Worm (Caenorhabditis elegans) whole organism, young adult: Measurements from ENCODE around the gene xtr-1.

Source experiments
- B0261.1 ChIP-seq: sonication (generic microtip); optimal IDR thresholded peaks from 2 replicates; lab custom pipeline; 2016; ENCODE audit warnings: mild to moderate bottlenecking, missing genetic modification characterization, moderate library complexity, missing compliant biosample characterization
- B0336.3 ChIP-seq: fragments of 200-800 bp; sonication (Bioruptor generic); IDR thresholded peaks from 2 replicates; pipeline ENCODE4 v1.3.6; 2022; ENCODE audit warnings: missing genetic modification characterization, missing compliant biosample characterization
- C06A6.2 ChIP-seq: fragments of 200-800 bp; sonication (Bioruptor generic); conservative IDR thresholded peaks from 2 replicates; pipeline ENCODE4 v1.3.6; 2022; ENCODE audit warnings: missing genetic modification characterization, missing compliant biosample characterization
- D2030.7 ChIP-seq: fragments of 200-800 bp; sonication (Bioruptor generic); IDR thresholded peaks from 2 replicates; pipeline ENCODE4 v1.3.6; 2022; ENCODE audit warnings: missing genetic modification reagents, missing genetic modification characterization, missing compliant biosample characterization
- F10E7.11 ChIP-seq: sonication (generic microtip); optimal IDR thresholded peaks from 2 replicates; lab custom pipeline; 2017; ENCODE audit warnings: mild to moderate bottlenecking, missing genetic modification characterization, moderate library complexity, missing compliant biosample characterization
- F39B2.1 ChIP-seq: fragments of 200-800 bp; sonication (Bioruptor generic); IDR thresholded peaks from 2 replicates; pipeline ENCODE4 v1.3.6; 2022; ENCODE audit warnings: missing genetic modification reagents, missing genetic modification characterization, missing compliant biosample characterization
- F55B11.4 ChIP-seq: sonication (generic microtip); optimal IDR thresholded peaks from 2 replicates; lab custom pipeline; 2016; ENCODE audit warnings: missing compliant biosample characterization, missing genetic modification characterization, borderline replicate concordance; ENCODE audit not compliant: insufficient read depth
- F57A8.1 ChIP-seq: fragments of 200-800 bp; sonication (Bioruptor generic); optimal IDR thresholded peaks from 2 replicates; lab custom pipeline; 2018; ENCODE audit warnings: mild to moderate bottlenecking, missing genetic modification characterization, moderate library complexity, missing compliant biosample characterization
- Y56A3A.18 ChIP-seq: fragments of 200-800 bp; sonication (Bioruptor generic); IDR thresholded peaks from 2 replicates; pipeline ENCODE4 v1.3.6; 2022; ENCODE audit warnings: missing genetic modification reagents, missing genetic modification characterization, missing compliant biosample characterization
- Y79H2A.3 ChIP-seq: fragments of 200-800 bp; sonication (Bioruptor generic); conservative IDR thresholded peaks from 2 replicates; pipeline ENCODE4 v1.3.6; 2022; ENCODE audit warnings: missing genetic modification reagents, missing genetic modification characterization, missing compliant biosample characterization
- Y95B8A.8 ChIP-seq: fragments of 200-800 bp; sonication (Bioruptor generic); IDR thresholded peaks from 2 replicates; pipeline ENCODE4 v1.3.6; 2022; ENCODE audit warnings: missing genetic modification reagents, missing genetic modification characterization, missing compliant biosample characterization
- aptf-2 ChIP-seq: fragments of 200-800 bp; sonication (Bioruptor generic); conservative IDR thresholded peaks from 2 replicates; pipeline ENCODE4 v1.3.6; 2022; ENCODE audit warnings: missing genetic modification reagents, missing genetic modification characterization, missing compliant biosample characterization
- aptf-3 ChIP-seq: fragments of 200-800 bp; sonication (Bioruptor generic); IDR thresholded peaks from 2 replicates; pipeline ENCODE4 v1.3.6; 2022; ENCODE audit warnings: missing genetic modification characterization, missing compliant biosample characterization
- attf-6 ChIP-seq: fragments of 200-800 bp; sonication (Bioruptor generic); IDR thresholded peaks from 2 replicates; pipeline ENCODE4 v1.3.6; 2022; ENCODE audit warnings: missing genetic modification reagents, missing genetic modification characterization, missing compliant biosample characterization
- ccch-3 ChIP-seq: fragments of 200-800 bp; sonication (Bioruptor generic); optimal IDR thresholded peaks from 2 replicates; lab custom pipeline; 2018; ENCODE audit warnings: mild to moderate bottlenecking, missing genetic modification characterization, missing compliant biosample characterization
- cebp-1 ChIP-seq, 2 experiments: fragments of 200-800 bp in 1 of 2; sonication (Bioruptor generic) in 1 of 2; sonication (generic microtip) in 1 of 2; IDR thresholded peaks in 1 of 2; optimal IDR thresholded peaks in 1 of 2; 2 replicates each; pipeline versions ENCODE4 v1.3.6 to Lab custom; 2017 to 2022; ENCODE audit warnings: missing compliant biosample characterization in 2 of 2, missing genetic modification characterization in 2 of 2, mild to moderate bottlenecking in 1 of 2, missing genetic modification reagents in 1 of 2, moderate library complexity in 1 of 2
- ceh-58 ChIP-seq: fragments of 200-800 bp; sonication (Bioruptor generic); IDR thresholded peaks from 2 replicates; pipeline ENCODE4 v1.3.6; 2022; ENCODE audit warnings: missing genetic modification characterization, missing compliant biosample characterization
- chd-7 ChIP-seq: sonication (generic microtip); optimal IDR thresholded peaks from 2 replicates; lab custom pipeline; 2016; ENCODE audit warnings: mild to moderate bottlenecking, missing genetic modification characterization, moderate library complexity, missing compliant biosample characterization
- die-1 ChIP-seq: sonication (generic microtip); optimal IDR thresholded peaks from 2 replicates; lab custom pipeline; 2016; ENCODE audit warnings: missing genotype, mild to moderate bottlenecking, missing genetic modification characterization, missing compliant biosample characterization
- dpl-1 ChIP-seq: fragments of 150-350 bp; optimal IDR thresholded peaks from 2 replicates; lab custom pipeline; 2014; ENCODE audit warnings: missing biosample characterization, missing genetic modification reagents, missing genetic modification characterization
- egl-18 ChIP-seq: fragments of 200-800 bp; sonication (Bioruptor generic); IDR thresholded peaks from 2 replicates; pipeline ENCODE4 v1.3.6; 2022; ENCODE audit warnings: missing genetic modification reagents, missing genetic modification characterization, missing compliant biosample characterization
- egrh-3 ChIP-seq: fragments of 200-800 bp; sonication (Bioruptor generic); IDR thresholded peaks from 2 replicates; pipeline ENCODE4 v1.3.6; 2022; ENCODE audit warnings: missing genetic modification reagents, missing genetic modification characterization, missing compliant biosample characterization
- fkh-3 ChIP-seq: sonication (generic microtip); optimal IDR thresholded peaks from 2 replicates; lab custom pipeline; 2016; ENCODE audit warnings: mild to moderate bottlenecking, missing genetic modification characterization, missing compliant biosample characterization
- gei-17 ChIP-seq: fragments of 200-800 bp; sonication (Bioruptor generic); optimal IDR thresholded peaks from 2 replicates; lab custom pipeline; 2018; ENCODE audit warnings: mild to moderate bottlenecking, missing genetic modification characterization, missing compliant biosample characterization
- him-1 ChIP-seq: sonication (generic microtip); optimal IDR thresholded peaks from 2 replicates; lab custom pipeline; 2016; ENCODE audit warnings: missing genotype, missing genetic modification reagents, missing genetic modification characterization, missing compliant biosample characterization
- hlh-26 ChIP-seq: fragments of 200-800 bp; sonication (Bioruptor generic); conservative IDR thresholded peaks from 2 replicates; pipeline ENCODE4 v1.3.6; 2022; ENCODE audit warnings: missing genetic modification reagents, missing genetic modification characterization, missing compliant biosample characterization
- hrde-1 ChIP-seq: sonication (generic microtip); optimal IDR thresholded peaks from 2 replicates; lab custom pipeline; 2016; ENCODE audit warnings: missing genetic modification characterization, mild to moderate bottlenecking, missing compliant biosample characterization, moderate library complexity, missing genotype, missing genetic modification reagents, borderline replicate concordance
- let-526 ChIP-seq: fragments of 200-800 bp; sonication (Bioruptor generic); IDR thresholded peaks from 2 replicates; pipeline ENCODE4 v1.3.6; 2022; ENCODE audit warnings: missing genetic modification reagents, missing genetic modification characterization, missing compliant biosample characterization
- lin-35 ChIP-seq, 3 experiments: fragments of 150-350 bp in 2 of 3; sonication (generic microtip) in 1 of 3; optimal IDR thresholded peaks; 2 replicates each; lab custom pipeline; 2014 to 2018; ENCODE audit warnings: missing biosample characterization in 3 of 3, missing genetic modification characterization in 3 of 3, missing genetic modification reagents in 3 of 3
- lsl-1 ChIP-seq: fragments of 200-800 bp; sonication (Bioruptor generic); optimal IDR thresholded peaks from 2 replicates; lab custom pipeline; 2018; ENCODE audit warnings: mild to moderate bottlenecking, missing genetic modification characterization, moderate library complexity, missing compliant biosample characterization
- madf-10 ChIP-seq: sonication (generic microtip); optimal IDR thresholded peaks from 2 replicates; lab custom pipeline; 2016; ENCODE audit warnings: mild to moderate bottlenecking, missing genetic modification characterization, missing compliant biosample characterization
- madf-3 ChIP-seq: fragments of 200-800 bp; sonication (Bioruptor generic); IDR thresholded peaks from 2 replicates; pipeline ENCODE4 v1.3.6; 2022; ENCODE audit warnings: missing genetic modification reagents, missing genetic modification characterization, missing compliant biosample characterization
- nfya-2 ChIP-seq: fragments of 200-800 bp; sonication (Bioruptor generic); IDR thresholded peaks from 2 replicates; pipeline ENCODE4 v1.3.6; 2022; ENCODE audit warnings: missing genetic modification reagents, missing genetic modification characterization, missing compliant biosample characterization
- nfyb-1 ChIP-seq: fragments of 200-800 bp; sonication (Bioruptor generic); IDR thresholded peaks from 2 replicates; pipeline ENCODE4 v1.3.6; 2022; ENCODE audit warnings: missing genetic modification reagents, missing genetic modification characterization, missing compliant biosample characterization
- nhr-179 ChIP-seq: sonication (generic microtip); optimal IDR thresholded peaks from 2 replicates; lab custom pipeline; 2016; ENCODE audit warnings: mild to moderate bottlenecking, missing genetic modification characterization, missing compliant biosample characterization
- nhr-27 ChIP-seq: fragments of 200-800 bp; sonication (Bioruptor generic); optimal IDR thresholded peaks from 2 replicates; lab custom pipeline; 2018; ENCODE audit warnings: mild to moderate bottlenecking, missing genetic modification characterization, moderate library complexity, missing compliant biosample characterization
- nhr-90 ChIP-seq: sonication (generic microtip); optimal IDR thresholded peaks from 2 replicates; lab custom pipeline; 2016; ENCODE audit warnings: missing genotype, mild to moderate bottlenecking, missing genetic modification characterization, missing compliant biosample characterization
- rec-8 ChIP-seq, 2 experiments: sonication (generic microtip); optimal IDR thresholded peaks; 2 replicates each; lab custom pipeline; 2016; ENCODE audit warnings: mild to moderate bottlenecking in 2 of 2, missing genetic modification characterization in 2 of 2, missing genetic modification reagents in 2 of 2, missing genotype in 2 of 2, missing biosample characterization in 1 of 2, missing compliant biosample characterization in 1 of 2, moderate library complexity in 1 of 2
- sea-2 ChIP-seq: fragments of 200-800 bp; sonication (Bioruptor generic); IDR thresholded peaks from 2 replicates; pipeline ENCODE4 v1.3.6; 2022; ENCODE audit warnings: missing genetic modification characterization, missing compliant biosample characterization
- snpc-4 ChIP-seq, 5 experiments: fragments of 150-350 bp in 1 of 5; sonication (generic microtip) in 4 of 5; optimal IDR thresholded peaks; 2 replicates each; lab custom pipeline; 2014 to 2018; ENCODE audit warnings: missing genetic modification characterization in 5 of 5, missing biosample characterization in 3 of 5, antibody characterized with exemption in 2 of 5, mild to moderate bottlenecking in 2 of 5, missing compliant biosample characterization in 2 of 5, missing genotype in 2 of 5, moderate library complexity in 2 of 5, missing genetic modification reagents in 1 of 5
- tbp1 ChIP-seq: fragments of 200-800 bp; sonication (Bioruptor generic); optimal IDR thresholded peaks from 2 replicates; lab custom pipeline; 2018; ENCODE audit warnings: mild to moderate bottlenecking, missing genetic modification characterization, missing compliant biosample characterization
- tbx-9 ChIP-seq: sonication (generic microtip); optimal IDR thresholded peaks from 2 replicates; lab custom pipeline; 2016; ENCODE audit warnings: borderline replicate concordance, missing genetic modification characterization, inconsistent platforms, missing compliant biosample characterization
- zim-3 ChIP-seq: sonication (generic microtip); optimal IDR thresholded peaks from 2 replicates; lab custom pipeline; 2017; ENCODE audit warnings: mild to moderate bottlenecking, missing genetic modification characterization, moderate library complexity, missing compliant biosample characterization
- ztf-25 ChIP-seq: fragments of 200-800 bp; sonication (Bioruptor generic); IDR thresholded peaks from 2 replicates; pipeline ENCODE4 v1.3.6; 2022; ENCODE audit warnings: missing genetic modification reagents, missing genetic modification characterization, missing compliant biosample characterization
- ztf-26 ChIP-seq: sonication (generic microtip); optimal IDR thresholded peaks from 2 replicates; lab custom pipeline; 2017; ENCODE audit warnings: missing genetic modification characterization, missing compliant biosample characterization
- ztf-3 ChIP-seq: fragments of 200-800 bp; sonication (Bioruptor generic); optimal IDR thresholded peaks from 2 replicates; lab custom pipeline; 2018; ENCODE audit warnings: mild to moderate bottlenecking, missing genetic modification characterization, missing compliant biosample characterization

xtr-1 gene

DNA sequence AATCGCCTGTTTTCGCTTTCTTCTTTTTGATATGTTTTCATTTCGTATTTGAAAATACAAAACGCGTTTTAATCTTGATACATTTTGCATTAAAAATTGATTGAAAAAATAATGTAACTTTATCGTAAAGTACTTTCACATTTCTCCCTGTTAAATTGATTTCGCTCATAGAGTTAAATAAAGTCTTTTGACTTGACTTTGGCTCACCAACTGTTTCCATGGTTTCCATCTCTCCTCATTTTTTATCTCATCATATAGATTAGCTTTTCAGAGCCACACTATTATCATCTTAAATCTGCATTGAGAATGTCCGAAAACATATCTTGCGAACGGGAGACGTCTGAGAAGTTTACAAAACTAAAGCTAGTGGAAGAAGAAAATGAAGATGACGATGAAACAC lies 10.7 kb downstream of the xtr-1 start, which contains the start of gene F54F7.10:
Gene F54F7.10 (plus strand): TSS at position 301 of the 400 bp plus-strand sequence.
- TF ChIP-seq hrde-1 (tag; lab: Kevin White, UChicago) (no peak), F57A8.1 (no peak), Y56A3A.18 (no peak), aptf-3 (GFP tag; lab: Robert Waterston, UW) (no peak), nhr-179 (tag; lab: Kevin White, UChicago) (no peak), fkh-3 (no peak), snpc-4 (GFP tag; optimal IDR thresholded peaks at IDR 0.05; lab: Kevin White, UChicago) (no peak), snpc-4 (tag; optimal IDR thresholded peaks at IDR 0.05; lab: Kevin White, UChicago) (no peak), die-1 (tag; lab: Kevin White, UChicago) (no peak), nhr-90 (tag; lab: Kevin White, UChicago) (no peak), let-526 (no peak), egrh-3 (GFP tag; lab: Robert Waterston, UW) (no peak), him-1 (tag; lab: Kevin White, UChicago) (no peak), B0261.1 (tag; lab: Kevin White, UChicago) (no peak), B0336.3 (GFP tag; lab: Robert Waterston, UW) (no peak), C06A6.2 (GFP tag; lab: Robert Waterston, UW) (no peak), lsl-1 (no peak)

DNA sequence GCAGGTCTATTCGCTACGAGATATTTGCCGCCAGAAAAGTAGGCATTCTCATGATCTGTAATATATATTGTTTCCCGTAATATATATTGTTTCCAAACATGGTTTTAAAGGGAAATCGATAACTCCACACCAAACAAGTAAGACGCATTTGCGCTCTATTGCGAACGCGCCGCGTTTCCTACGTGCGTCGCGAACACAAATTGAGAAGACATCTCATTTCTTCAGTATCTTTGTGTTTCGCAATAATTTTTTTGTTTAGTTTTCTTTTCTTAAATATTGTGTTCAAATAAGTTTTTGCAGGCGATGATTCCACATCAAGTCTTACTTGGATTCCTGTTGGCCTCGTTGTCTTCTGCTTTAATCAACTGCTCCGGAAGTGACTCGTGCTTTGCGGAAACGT lies 12.5 kb downstream of the xtr-1 start, which contains the start of gene F54F7.6:
Gene F54F7.6 (plus strand): TSS at position 301 of the 400 bp plus-strand sequence.
- TF ChIP-seq attf-6 (GFP tag; lab: Robert Waterston, UW) (no peak), rec-8 (tag; optimal IDR thresholded peaks at IDR 0.05; lab: Kevin White, UChicago) (no peak), chd-7 (tag; lab: Kevin White, UChicago) (no peak), sea-2 (GFP tag; lab: Robert Waterston, UW) (no peak), F10E7.11 (tag; lab: Kevin White, UChicago) (no peak), ceh-58 (no peak), nfya-2 (no peak), ztf-25 (GFP tag; lab: Robert Waterston, UW) (no peak), ztf-3 (GFP tag; lab: Kevin White, UChicago) (no peak), egl-18 (GFP tag; lab: Robert Waterston, UW) (no peak), zim-3 (no peak), D2030.7 (GFP tag; lab: Robert Waterston, UW) (no peak), ztf-26 (tag; lab: Kevin White, UChicago) (no peak)
- TF ChIP-seq, all 124 proteins: peak for 0

DNA sequence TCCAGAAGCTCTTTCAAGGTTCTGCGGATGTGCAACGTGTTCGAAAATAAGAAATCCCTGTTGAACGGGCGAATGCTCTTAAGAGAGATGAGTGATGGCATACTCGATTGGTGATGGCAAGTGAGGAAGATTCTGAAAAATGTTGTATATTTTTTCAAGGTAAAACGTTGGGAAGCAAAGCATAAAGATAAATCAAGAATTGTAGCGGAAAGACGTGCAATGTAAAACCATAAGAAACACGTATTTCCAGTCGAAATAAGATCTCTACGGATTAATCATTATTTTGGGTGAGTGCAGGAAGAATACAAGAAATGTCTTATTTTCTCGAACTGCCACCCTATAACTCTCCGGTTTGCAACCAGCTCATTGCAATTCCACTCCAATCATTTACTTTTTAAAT lies 16.7 kb downstream of the xtr-1 start, which contains the start of gene dot-1.2:
Gene dot-1.2 (minus strand): TSS at position 101 of the 400 bp plus-strand sequence.
- TF ChIP-seq aptf-2 (GFP tag; lab: Robert Waterston, UW) (no peak), cebp-1 (GFP tag; IDR thresholded peaks at IDR 0.05; lab: Robert Waterston, UW) (no peak), cebp-1 (tag; optimal IDR thresholded peaks at IDR 0.05; lab: Kevin White, UChicago) (no peak), nhr-27 (tag; lab: Kevin White, UChicago) (no peak), F39B2.1 (GFP tag; lab: Robert Waterston, UW) (no peak), madf-10 (tag; lab: Kevin White, UChicago) (no peak), hlh-26 (GFP tag; lab: Robert Waterston, UW) (no peak), Y95B8A.8 (no peak), F55B11.4 (tag; lab: Kevin White, UChicago) (no peak), lin-35 (GFP tag; optimal IDR thresholded peaks at IDR 0.05; lab: Kevin White, UChicago) (no peak), madf-3 (GFP tag; lab: Robert Waterston, UW) (no peak), dpl-1 (GFP tag; lab: Kevin White, UChicago) (no peak), tbx-9 (no peak), gei-17 (GFP tag; lab: Kevin White, UChicago) (no peak), tbp1 (GFP tag; lab: Kevin White, UChicago) (no peak), nhr-90 (tag; lab: Kevin White, UChicago) (no peak), nfyb-1 (GFP tag; lab: Robert Waterston, UW) (no peak), Y79H2A.3 (GFP tag; lab: Robert Waterston, UW) (no peak), ccch-3 (GFP tag; lab: Kevin White, UChicago) (no peak)
